Fruit fly (Drosophila melanogaster) whole organism, adult: Measurements from ENCODE around the gene trio.

Experiments
- CG12768 ChIP-seq: fragments of 200-800 bp; sonication (Bioruptor generic); optimal IDR thresholded peaks from 2 replicates; lab custom pipeline; 2017; ENCODE audit warnings: missing biosample characterization, missing genetic modification characterization, mild to moderate bottlenecking, moderate library complexity, missing genetic modification reagents
- CG14711 ChIP-seq: fragments of 200-800 bp; sonication (Bioruptor generic); optimal IDR thresholded peaks from 2 replicates; lab custom pipeline; 2018; ENCODE audit warnings: missing biosample characterization, mild to moderate bottlenecking, missing genetic modification characterization, moderate library complexity
- CG33017 ChIP-seq: fragments of 200-800 bp; sonication (Bioruptor generic); optimal IDR thresholded peaks from 2 replicates; lab custom pipeline; 2018; ENCODE audit warnings: missing biosample characterization, mild to moderate bottlenecking, missing genetic modification characterization, moderate library complexity
- CG5204 ChIP-seq: fragments of 200-800 bp; sonication (Bioruptor generic); optimal IDR thresholded peaks from 2 replicates; lab custom pipeline; 2016; ENCODE audit warnings: missing biosample characterization, missing genetic modification characterization
- Clk ChIP-seq: fragments of 200-800 bp; sonication (Bioruptor generic); optimal IDR thresholded peaks from 2 replicates; lab custom pipeline; 2017; ENCODE audit warnings: missing biosample characterization, missing genetic modification characterization
- ovo ChIP-seq: fragments of 200-800 bp; sonication (Bioruptor generic); optimal IDR thresholded peaks from 2 replicates; lab custom pipeline; 2016; ENCODE audit warnings: missing biosample characterization, missing genetic modification characterization

DNA sequence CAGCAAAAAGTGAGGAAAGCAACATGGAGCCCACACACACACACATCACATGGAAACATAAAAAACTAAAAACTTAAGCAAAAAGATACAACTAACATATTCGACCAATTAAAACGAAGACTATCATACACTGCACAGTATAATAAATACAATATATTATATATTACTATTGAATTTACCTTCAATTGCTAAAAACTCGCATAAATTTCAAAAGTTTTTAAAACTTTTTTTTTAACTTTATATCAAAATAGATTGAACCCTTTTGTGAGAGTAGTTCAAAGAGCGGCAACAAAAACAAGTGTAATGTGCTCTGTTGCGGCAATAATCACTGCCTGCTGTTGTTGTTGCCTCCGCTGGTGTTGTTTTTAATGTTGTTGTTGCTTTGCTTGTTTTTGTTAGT, 29.7 kb upstream of the trio start:
- TF ChIP-seq CG5204 (GFP tag; lab: Kevin White, UChicago) = no peak
- TF ChIP-seq Clk = no peak
- TF ChIP-seq CG12768 (GFP tag; lab: Kevin White, UChicago) = no peak
- no peak for TF ChIP-seq CG14711
- no peak for TF ChIP-seq CG33017
- no peak for TF ChIP-seq ovo (GFP tag; lab: Kevin White, UChicago)
